Fruit fly (Drosophila melanogaster): ENCODE data around the gene baz.

Gene baz

dm6 chrX:17181264-17182198 is 21.7 kb downstream of the baz start (continued):
- TF ChIP-seq CG3065 (GFP tag; optimal IDR thresholded peaks at IDR 0.05) = no peak
- no peak for TF ChIP-seq CG13894 (tag; optimal IDR thresholded peaks at IDR 0.05)
- no peak for TF ChIP-seq CG18476 (GFP tag; optimal IDR thresholded peaks at IDR 0.05)
- TF ChIP-seq Sox102F (GFP tag; optimal IDR thresholded peaks at IDR 0.05) = peak; percentile 48
- no peak for TF ChIP-seq Dp (GFP tag; optimal IDR thresholded peaks at IDR 0.05)
- TF ChIP-seq stwl (tag; optimal IDR thresholded peaks at IDR 0.05) = no peak
- TF ChIP-seq zen2 (GFP tag; IDR thresholded peaks at IDR 0.05; ENCODE audit: partially characterized antibody) = no peak
- TF ChIP-seq mam (GFP tag; optimal IDR thresholded peaks at IDR 0.05) = no peak
- no peak for TF ChIP-seq tap (tag; optimal IDR thresholded peaks at IDR 0.05)
- TF ChIP-seq dysf (GFP tag; IDR thresholded peaks at IDR 0.05) = 0 out of 3 replicates have a peak, but pooled peaks have one; percentile 10
- TF ChIP-seq CG18599 (GFP tag; optimal IDR thresholded peaks at IDR 0.05) = peak; percentile 22
- TF ChIP-seq CG10209 (GFP tag; optimal IDR thresholded peaks at IDR 0.05) = peak; percentile 8
- TF ChIP-seq az2 (GFP tag; optimal IDR thresholded peaks at IDR 0.05) = peak; percentile 5
- peak; percentile 51; the same call in 1 of the 3 replicates for TF ChIP-seq CG11695 (GFP tag; IDR thresholded peaks at IDR 0.05)
- TF ChIP-seq Hr3 (GFP tag; optimal IDR thresholded peaks at IDR 0.05) = no peak
- TF ChIP-seq NFAT (GFP tag; IDR thresholded peaks at IDR 0.05) = no peak
- peak; percentile 62 for TF ChIP-seq CG18262 (tag; optimal IDR thresholded peaks at IDR 0.05)
- TF ChIP-seq sd (tag; optimal IDR thresholded peaks at IDR 0.05) = no peak
- TF ChIP-seq CrebB (tag; optimal IDR thresholded peaks at IDR 0.05) = no peak
- peak in 1 of 2 experiments; percentile 43 for TF ChIP-seq Hr51 (GFP tag; optimal IDR thresholded peaks at IDR 0.05)
- TF ChIP-seq amos (GFP tag; IDR thresholded peaks at IDR 0.05; ENCODE audit: partially characterized antibody) = no peak
- peak; percentile 63 for TF ChIP-seq vvl (GFP tag; IDR thresholded peaks at IDR 0.05)
- no peak for TF ChIP-seq Drgx (GFP tag; IDR thresholded peaks at IDR 0.05)
- no peak for TF ChIP-seq jing (GFP tag; optimal IDR thresholded peaks at IDR 0.05)
- no peak for TF ChIP-seq C15 (GFP tag; IDR thresholded peaks at IDR 0.05)
- no peak for TF ChIP-seq CG18764 (GFP tag; optimal IDR thresholded peaks at IDR 0.05)
- TF ChIP-seq tin (GFP tag; optimal IDR thresholded peaks at IDR 0.05) = no peak
- TF ChIP-seq bowl (GFP tag; IDR thresholded peaks at IDR 0.05) = no peak
- TF ChIP-seq gcm2 (GFP tag; optimal IDR thresholded peaks at IDR 0.05) = no peak
- no peak for TF ChIP-seq Lhr (GFP tag; optimal IDR thresholded peaks at IDR 0.05)
- no peak for TF ChIP-seq CG6683 (GFP tag; optimal IDR thresholded peaks at IDR 0.05)
- TF ChIP-seq sr (GFP tag; IDR thresholded peaks at IDR 0.05) = no peak
- TF ChIP-seq CG10366 (GFP tag; IDR thresholded peaks at IDR 0.05) = 0 out of 2 replicates have a peak, but pooled peaks have one; percentile 7
- TF ChIP-seq CG43689 (GFP tag; IDR thresholded peaks at IDR 0.05) = no peak
- TF ChIP-seq CG1024 (GFP tag; IDR thresholded peaks at IDR 0.05) = peak; percentile 43; the same call in 1 of the 2 replicates
- no peak for TF ChIP-seq CG14860 (GFP tag; IDR thresholded peaks at IDR 0.05; ENCODE audit: partially characterized antibody)
- TF ChIP-seq CG3163 (GFP tag; optimal IDR thresholded peaks at IDR 0.05) = no peak
- peak; percentile 36 for TF ChIP-seq Med (GFP tag)
- TF ChIP-seq CG7928 (GFP tag; optimal IDR thresholded peaks at IDR 0.05) = no peak
- TF ChIP-seq knrl (GFP tag; IDR thresholded peaks at IDR 0.05; ENCODE audit: partially characterized antibody) = no peak
- TF ChIP-seq CG15696 (tag; optimal IDR thresholded peaks at IDR 0.05) = no peak
- TF ChIP-seq ttk (GFP tag; IDR thresholded peaks at IDR 0.05) = 0 out of 2 replicates have a peak, but pooled peaks have one; percentile 28
- TF ChIP-seq eve (GFP tag; optimal IDR thresholded peaks at IDR 0.05) = no peak
- TF ChIP-seq CG12769 (tag; optimal IDR thresholded peaks at IDR 0.05) = peak; percentile 4
- no peak for TF ChIP-seq H15 (GFP tag; IDR thresholded peaks at IDR 0.05)
- no peak for TF ChIP-seq CG3847 (GFP tag; IDR thresholded peaks at IDR 0.05)
- peak; percentile 48 for TF ChIP-seq D19A (tag; optimal IDR thresholded peaks at IDR 0.05)
- no peak for TF ChIP-seq CG6254 (GFP tag; optimal IDR thresholded peaks at IDR 0.05)

Data from whole organism, embryonic.